Fruit fly (Drosophila melanogaster): ENCODE results near the gene CG3402.

The CG3402 gene

dm6 chr3L:627819-628601, 24.7 kb downstream of the CG3402 start (continued):
- TF ChIP-seq CG3847 (GFP tag; IDR thresholded peaks at IDR 0.05) = peak; percentile 57; the same call in 1 of the 2 replicates
- no peak for TF ChIP-seq CG12942 (GFP tag; optimal IDR thresholded peaks at IDR 0.05)
- no peak for TF ChIP-seq hth (optimal IDR thresholded peaks at IDR 0.05)
- TF ChIP-seq dmrt11E (tag; optimal IDR thresholded peaks at IDR 0.05) = peak; percentile 43
- TF ChIP-seq kah (GFP tag; optimal IDR thresholded peaks at IDR 0.05) = no peak
- TF ChIP-seq tx (GFP tag; optimal IDR thresholded peaks at IDR 0.05) = peak; percentile 52
- TF ChIP-seq CG31365 (tag; optimal IDR thresholded peaks at IDR 0.05) = peak; percentile 50
- TF ChIP-seq CG7928 (GFP tag; optimal IDR thresholded peaks at IDR 0.05) = no peak
- TF ChIP-seq CG5953 (GFP tag; IDR thresholded peaks at IDR 0.05) = 0 out of 2 replicates have a peak, but pooled peaks have one; percentile 18
- no peak; the same call in 1 of the 2 replicates for TF ChIP-seq bowl (GFP tag; IDR thresholded peaks at IDR 0.05)
- TF ChIP-seq cwo (GFP tag; optimal IDR thresholded peaks at IDR 0.05) = peak; percentile 85
- no peak for TF ChIP-seq tup (GFP tag; optimal IDR thresholded peaks at IDR 0.05)
- TF ChIP-seq ac (GFP tag; optimal IDR thresholded peaks at IDR 0.05) = no peak
- no peak for TF ChIP-seq gce (GFP tag; IDR thresholded peaks at IDR 0.05)
- TF ChIP-seq CG3163 (GFP tag; optimal IDR thresholded peaks at IDR 0.05) = peak; percentile 59
- TF ChIP-seq CHES-1-like (GFP tag; optimal IDR thresholded peaks at IDR 0.05) = peak; percentile 43
- no peak for TF ChIP-seq dm (GFP tag; optimal IDR thresholded peaks at IDR 0.05)
- TF ChIP-seq Hmx (GFP tag; optimal IDR thresholded peaks at IDR 0.05) = no peak
- peak; percentile 50 for TF ChIP-seq CG16815 (GFP tag; optimal IDR thresholded peaks at IDR 0.05)
- no peak for TF ChIP-seq CG15696 (tag; optimal IDR thresholded peaks at IDR 0.05)
- peak; percentile 12 for TF ChIP-seq CG7987 (GFP tag; optimal IDR thresholded peaks at IDR 0.05)
- no peak for TF ChIP-seq NC2β (GFP tag; optimal IDR thresholded peaks at IDR 0.05)
- no peak for TF ChIP-seq fru (optimal IDR thresholded peaks at IDR 0.05)
- peak; percentile 41; the same call in 1 of the 2 replicates for TF ChIP-seq E2f1 (GFP tag; IDR thresholded peaks at IDR 0.05)
- TF ChIP-seq CkIIα-i1 (GFP tag; IDR thresholded peaks at IDR 0.05) = no peak
- TF ChIP-seq CG11247 (GFP tag; IDR thresholded peaks at IDR 0.05) = peak; percentile 48
- TF ChIP-seq CG2116 (GFP tag; optimal IDR thresholded peaks at IDR 0.05) = peak; percentile 18
- peak; percentile 72 for TF ChIP-seq lab (GFP tag; optimal IDR thresholded peaks at IDR 0.05)
- peak; percentile 19 for TF ChIP-seq CG12659 (GFP tag; optimal IDR thresholded peaks at IDR 0.05)
- TF ChIP-seq CG12219 (GFP tag; optimal IDR thresholded peaks at IDR 0.05) = peak; percentile 6
- TF ChIP-seq gcm (GFP tag; optimal IDR thresholded peaks at IDR 0.05) = peak; percentile 50
- peak in 1 of 2 experiments; percentile 12 for TF ChIP-seq dpn (GFP tag; optimal IDR thresholded peaks at IDR 0.05)
- TF ChIP-seq sob (GFP tag; IDR thresholded peaks at IDR 0.05) = peak; percentile 26
- TF ChIP-seq CG34224 (GFP tag; IDR thresholded peaks at IDR 0.05; ENCODE audit: partially characterized antibody) = no peak; the same call in 2 of the 3 replicates
- TF ChIP-seq Dad (GFP tag; optimal IDR thresholded peaks at IDR 0.05) = no peak
- TF ChIP-seq ham (GFP tag; IDR thresholded peaks at IDR 0.05) = no peak
- TF ChIP-seq slp2 (GFP tag; optimal IDR thresholded peaks at IDR 0.05) = peak; percentile 61
- peak; percentile 47 for TF ChIP-seq CG4360 (GFP tag; IDR thresholded peaks at IDR 0.05)
- TF ChIP-seq CG32767 (GFP tag; IDR thresholded peaks at IDR 0.05) = no peak; the same call in 1 of the 2 replicates
- TF ChIP-seq fu2 (GFP tag; optimal IDR thresholded peaks at IDR 0.05) = peak; percentile 20
- no peak for TF ChIP-seq Max (GFP tag; optimal IDR thresholded peaks at IDR 0.05)
- no peak for TF ChIP-seq CG13296 (GFP tag; optimal IDR thresholded peaks at IDR 0.05)
- no peak for TF ChIP-seq jing (GFP tag; optimal IDR thresholded peaks at IDR 0.05)
- TF ChIP-seq CG6272 (GFP tag; IDR thresholded peaks at IDR 0.05) = peak; percentile 68
- TF ChIP-seq Spps (tag; optimal IDR thresholded peaks at IDR 0.05) = no peak
- peak; percentile 6 for TF ChIP-seq CG18262 (tag; optimal IDR thresholded peaks at IDR 0.05)
- peak; percentile 27 to 77 for TF ChIP-seq Pdp1 (GFP tag; optimal IDR thresholded peaks at IDR 0.05)
- TF ChIP-seq Jarid2 (GFP tag; optimal IDR thresholded peaks at IDR 0.05) = peak; percentile 96
- no peak for TF ChIP-seq CG31441 (GFP tag; IDR thresholded peaks at IDR 0.05)
- peak; percentile 14 for TF ChIP-seq Abd-B (GFP tag; optimal IDR thresholded peaks at IDR 0.05)

Measured in whole organism, embryonic.